Fruit fly (Drosophila melanogaster) whole organism, embryonic: ENCODE results near the gene CG14515.
A peak's percentile ranks its signal among the peaks of the same experiment; 100 is the strongest.

Experiments used
- CG13424 ChIP-seq: fragments of 200-800 bp; sonication (Bioruptor generic); optimal IDR thresholded peaks from 2 replicates; lab custom pipeline; 2019; ENCODE audit warnings: missing biosample characterization, mild to moderate bottlenecking, missing genetic modification characterization, moderate library complexity
- CG14050 ChIP-seq: fragments of 200-800 bp; sonication (Bioruptor generic); IDR thresholded peaks from 3 replicates; pipeline ENCODE4 v1.3.6; 2022; ENCODE audit warnings: missing biosample characterization, missing genetic modification characterization
- CG17359 ChIP-seq: fragments of 200-800 bp; sonication (Bioruptor generic); optimal IDR thresholded peaks from 3 replicates; lab custom pipeline; 2018; ENCODE audit warnings: missing biosample characterization, mild to moderate bottlenecking, missing genetic modification characterization, moderate library complexity
- CG2120 ChIP-seq: fragments of 200-800 bp; sonication (Bioruptor generic); optimal IDR thresholded peaks from 3 replicates; lab custom pipeline; 2016; ENCODE audit warnings: missing biosample characterization, missing genetic modification characterization
- CG30431 ChIP-seq: fragments of 200-800 bp; sonication (Bioruptor generic); optimal IDR thresholded peaks from 2 replicates; lab custom pipeline; 2017; ENCODE audit warnings: missing biosample characterization, missing genetic modification characterization
- CG31224 ChIP-seq: fragments of 200-800 bp; sonication (Bioruptor generic); IDR thresholded peaks from 2 replicates; pipeline ENCODE4 v1.3.6; 2022; ENCODE audit warnings: missing biosample characterization, missing genetic modification characterization
- CG32767 ChIP-seq: fragments of 200-800 bp; sonication (Bioruptor generic); IDR thresholded peaks from 2 replicates; pipeline ENCODE4 v1.3.6; 2022; ENCODE audit warnings: missing biosample characterization, missing genetic modification characterization
- CG33213 ChIP-seq: fragments of 200-800 bp; sonication (Bioruptor generic); optimal IDR thresholded peaks from 3 replicates; lab custom pipeline; 2016; ENCODE audit warnings: missing biosample characterization, missing genetic modification characterization
- CG33557 ChIP-seq: fragments of 200-800 bp; sonication (Bioruptor generic); optimal IDR thresholded peaks from 2 replicates; lab custom pipeline; 2019; ENCODE audit warnings: missing biosample characterization, mild to moderate bottlenecking, missing genetic modification characterization, moderate library complexity
- CG34422 ChIP-seq: fragments of 200-800 bp; sonication (Bioruptor generic); IDR thresholded peaks from 3 replicates; pipeline ENCODE4 v1.3.6; 2022; ENCODE audit warnings: missing biosample characterization, missing genetic modification characterization
- CG4854 ChIP-seq: fragments of 200-800 bp; sonication (Bioruptor generic); optimal IDR thresholded peaks from 2 replicates; lab custom pipeline; 2016; ENCODE audit warnings: missing biosample characterization, missing genetic modification characterization, inconsistent platforms
- CG7357 ChIP-seq: fragments of 200-800 bp; sonication (Bioruptor generic); IDR thresholded peaks from 3 replicates; pipeline ENCODE4 v1.3.6; 2022; ENCODE audit warnings: missing biosample characterization, missing genetic modification characterization
- CG8359 ChIP-seq: fragments of 200-800 bp; sonication (Bioruptor generic); optimal IDR thresholded peaks from 2 replicates; lab custom pipeline; 2017; ENCODE audit warnings: missing biosample characterization, mild to moderate bottlenecking, missing genetic modification characterization, borderline replicate concordance
- CG9932 ChIP-seq: fragments of 200-800 bp; sonication (Bioruptor generic); IDR thresholded peaks from 2 replicates; pipeline ENCODE4 v1.3.6; 2022; ENCODE audit warnings: missing biosample characterization, missing genetic modification characterization
- CHES-1-like ChIP-seq: fragments of 200-800 bp; sonication (Bioruptor generic); optimal IDR thresholded peaks from 2 replicates; lab custom pipeline; 2016; ENCODE audit warnings: missing biosample characterization, missing genetic modification characterization
- Camta ChIP-seq: fragments of 200-800 bp; sonication (Bioruptor generic); optimal IDR thresholded peaks from 2 replicates; lab custom pipeline; 2016; ENCODE audit warnings: missing biosample characterization, missing genetic modification characterization
- CrebB ChIP-seq: fragments of 200-800 bp; sonication (Bioruptor generic); optimal IDR thresholded peaks from 3 replicates; lab custom pipeline; 2018; ENCODE audit warnings: missing biosample characterization, mild to moderate bottlenecking, missing genetic modification characterization
- Dek ChIP-seq: fragments of 200-800 bp; sonication (Bioruptor generic); optimal IDR thresholded peaks from 3 replicates; lab custom pipeline; 2019; ENCODE audit warnings: missing biosample characterization, mild to moderate bottlenecking, missing genetic modification characterization, moderate library complexity
- Dfd ChIP-seq, 2 experiments: fragments of >200 bp; optimal IDR thresholded peaks; 2 replicates each; lab custom pipeline; 2017; ENCODE audit warnings: missing biosample characterization in 2 of 2, missing genetic modification characterization in 2 of 2
- Dip3 ChIP-seq: fragments of 200-800 bp; sonication (Bioruptor generic); optimal IDR thresholded peaks from 3 replicates; lab custom pipeline; 2016; ENCODE audit warnings: missing biosample characterization, missing genetic modification characterization
- MESR4 ChIP-seq: fragments of 200-800 bp; sonication (Bioruptor generic); optimal IDR thresholded peaks from 2 replicates; lab custom pipeline; 2018; ENCODE audit warnings: missing biosample characterization, mild to moderate bottlenecking, missing genetic modification characterization, moderate library complexity
- Mrtf ChIP-seq: fragments of 200-800 bp; sonication (Bioruptor generic); IDR thresholded peaks from 3 replicates; pipeline ENCODE4 v1.3.6; 2022; ENCODE audit warnings: missing biosample characterization, missing genetic modification characterization
- Neu2 ChIP-seq: fragments of 200-800 bp; sonication (Bioruptor generic); optimal IDR thresholded peaks from 3 replicates; lab custom pipeline; 2016; ENCODE audit warnings: missing biosample characterization, missing genetic modification characterization, borderline replicate concordance
- Oaz ChIP-seq: fragments of 200-800 bp; sonication (Bioruptor generic); IDR thresholded peaks from 2 replicates; pipeline ENCODE4 v1.3.6; 2022; ENCODE audit warnings: missing biosample characterization, missing genetic modification characterization
- Stat92E ChIP-seq, 3 experiments: fragments of >200 bp in 2 of 3; fragments of 200-800 bp in 1 of 3; sonication (Bioruptor generic) in 1 of 3; optimal IDR thresholded peaks; 2 replicates each; lab custom pipeline; 2017 to 2019; ENCODE audit warnings: missing biosample characterization in 3 of 3, missing genetic modification characterization in 3 of 3, mild to moderate bottlenecking in 1 of 3, moderate library complexity in 1 of 3
- Tbp ChIP-seq: fragments of >200 bp; optimal IDR thresholded peaks from 2 replicates; lab custom pipeline; 2018; ENCODE audit warnings: missing biosample characterization, missing genetic modification characterization
- Vsx1 ChIP-seq: fragments of 200-800 bp; sonication (Bioruptor generic); optimal IDR thresholded peaks from 2 replicates; lab custom pipeline; 2017; ENCODE audit warnings: missing biosample characterization, mild to moderate bottlenecking, missing genetic modification characterization, missing genetic modification reagents
- al ChIP-seq: fragments of 200-800 bp; sonication (Bioruptor generic); IDR thresholded peaks from 2 replicates; pipeline ENCODE4 v1.3.6; 2022; ENCODE audit warnings: missing biosample characterization, missing genetic modification characterization
- br ChIP-seq: fragments of >200 bp; optimal IDR thresholded peaks from 2 replicates; lab custom pipeline; 2017
- cas ChIP-seq: fragments of 200-800 bp; sonication (Bioruptor generic); IDR thresholded peaks from 2 replicates; pipeline ENCODE4 v1.3.6; 2022; ENCODE audit warnings: missing biosample characterization, missing genetic modification characterization
- cg ChIP-seq: fragments of 200-800 bp; sonication (Bioruptor generic); optimal IDR thresholded peaks from 3 replicates; lab custom pipeline; 2019; ENCODE audit warnings: missing biosample characterization, mild to moderate bottlenecking, missing genetic modification characterization, moderate library complexity
- crc ChIP-seq: fragments of 200-800 bp; sonication (Bioruptor generic); optimal IDR thresholded peaks from 2 replicates; lab custom pipeline; 2016; ENCODE audit warnings: missing biosample characterization, missing genetic modification characterization
- esg ChIP-seq: fragments of 200-800 bp; sonication (Bioruptor generic); conservative IDR thresholded peaks from 2 replicates; pipeline ENCODE4 v1.3.6; 2022; ENCODE audit warnings: missing biosample characterization, missing genetic modification characterization
- eve ChIP-seq, 2 experiments: fragments of >200 bp; optimal IDR thresholded peaks; 2 replicates each; lab custom pipeline; 2017; ENCODE audit warnings: missing biosample characterization in 2 of 2, missing genetic modification characterization in 2 of 2
- ewg ChIP-seq: fragments of 200-800 bp; sonication (Bioruptor generic); optimal IDR thresholded peaks from 3 replicates; lab custom pipeline; 2017; ENCODE audit warnings: mild to moderate bottlenecking, missing biosample characterization, missing genetic modification reagents, missing genetic modification characterization
- fru ChIP-seq: fragments of >200 bp; optimal IDR thresholded peaks from 2 replicates; lab custom pipeline; 2017
- h ChIP-seq: fragments of >200 bp; optimal IDR thresholded peaks from 2 replicates; lab custom pipeline; 2017
- klu ChIP-seq: fragments of 200-800 bp; sonication (Bioruptor generic); IDR thresholded peaks from 2 replicates; pipeline ENCODE4 v1.3.6; 2022; ENCODE audit warnings: missing biosample characterization, missing genetic modification characterization
- nau ChIP-seq: fragments of 200-800 bp; sonication (Bioruptor generic); optimal IDR thresholded peaks from 3 replicates; lab custom pipeline; 2017; ENCODE audit warnings: missing biosample characterization, mild to moderate bottlenecking, missing genetic modification characterization, missing genetic modification reagents
- pan ChIP-seq, 4 experiments: fragments of >200 bp in 3 of 4; fragments of 200-800 bp in 1 of 4; sonication (Bioruptor generic) in 1 of 4; optimal IDR thresholded peaks in 3 of 4; IDR thresholded peaks in 1 of 4; 2 replicates each; pipeline versions ENCODE4 v1.3.6 to Lab custom; 2017 to 2022; ENCODE audit warnings: missing biosample characterization in 2 of 4, missing genetic modification characterization in 2 of 4, mixed read lengths in 1 of 4
- pho ChIP-seq: fragments of 200-800 bp; sonication (Bioruptor generic); optimal IDR thresholded peaks from 2 replicates; lab custom pipeline; 2016; ENCODE audit warnings: missing biosample characterization, missing genetic modification characterization
- pzg ChIP-seq: fragments of 200-800 bp; sonication (Bioruptor generic); optimal IDR thresholded peaks from 3 replicates; lab custom pipeline; 2018; ENCODE audit warnings: missing biosample characterization, mild to moderate bottlenecking, missing genetic modification characterization, moderate library complexity
- run ChIP-seq: fragments of 200-800 bp; sonication (Bioruptor generic); optimal IDR thresholded peaks from 3 replicates; lab custom pipeline; 2018; ENCODE audit warnings: missing biosample characterization, mild to moderate bottlenecking, missing genetic modification characterization
- sd ChIP-seq: fragments of 200-800 bp; sonication (Bioruptor generic); optimal IDR thresholded peaks from 3 replicates; lab custom pipeline; 2018; ENCODE audit warnings: missing biosample characterization, mild to moderate bottlenecking, missing genetic modification characterization, moderate library complexity
- slou ChIP-seq: fragments of 200-800 bp; sonication (Bioruptor generic); optimal IDR thresholded peaks from 3 replicates; lab custom pipeline; 2016; ENCODE audit warnings: missing biosample characterization, missing genetic modification characterization
- stwl ChIP-seq: fragments of 200-800 bp; sonication (Bioruptor generic); optimal IDR thresholded peaks from 3 replicates; lab custom pipeline; 2018; ENCODE audit warnings: missing biosample characterization, mild to moderate bottlenecking, missing genetic modification characterization, moderate library complexity
- tna ChIP-seq: fragments of 200-800 bp; sonication (Bioruptor generic); IDR thresholded peaks from 2 replicates; pipeline ENCODE4 v1.3.6; 2022; ENCODE audit warnings: missing biosample characterization, missing genetic modification characterization; ENCODE audit not compliant: partially characterized antibody
- zfh1 ChIP-seq: fragments of 200-800 bp; sonication (Bioruptor generic); IDR thresholded peaks from 3 replicates; pipeline ENCODE4 v1.3.6; 2022; ENCODE audit warnings: missing biosample characterization, missing genetic modification characterization

CG14515 gene

DNA sequence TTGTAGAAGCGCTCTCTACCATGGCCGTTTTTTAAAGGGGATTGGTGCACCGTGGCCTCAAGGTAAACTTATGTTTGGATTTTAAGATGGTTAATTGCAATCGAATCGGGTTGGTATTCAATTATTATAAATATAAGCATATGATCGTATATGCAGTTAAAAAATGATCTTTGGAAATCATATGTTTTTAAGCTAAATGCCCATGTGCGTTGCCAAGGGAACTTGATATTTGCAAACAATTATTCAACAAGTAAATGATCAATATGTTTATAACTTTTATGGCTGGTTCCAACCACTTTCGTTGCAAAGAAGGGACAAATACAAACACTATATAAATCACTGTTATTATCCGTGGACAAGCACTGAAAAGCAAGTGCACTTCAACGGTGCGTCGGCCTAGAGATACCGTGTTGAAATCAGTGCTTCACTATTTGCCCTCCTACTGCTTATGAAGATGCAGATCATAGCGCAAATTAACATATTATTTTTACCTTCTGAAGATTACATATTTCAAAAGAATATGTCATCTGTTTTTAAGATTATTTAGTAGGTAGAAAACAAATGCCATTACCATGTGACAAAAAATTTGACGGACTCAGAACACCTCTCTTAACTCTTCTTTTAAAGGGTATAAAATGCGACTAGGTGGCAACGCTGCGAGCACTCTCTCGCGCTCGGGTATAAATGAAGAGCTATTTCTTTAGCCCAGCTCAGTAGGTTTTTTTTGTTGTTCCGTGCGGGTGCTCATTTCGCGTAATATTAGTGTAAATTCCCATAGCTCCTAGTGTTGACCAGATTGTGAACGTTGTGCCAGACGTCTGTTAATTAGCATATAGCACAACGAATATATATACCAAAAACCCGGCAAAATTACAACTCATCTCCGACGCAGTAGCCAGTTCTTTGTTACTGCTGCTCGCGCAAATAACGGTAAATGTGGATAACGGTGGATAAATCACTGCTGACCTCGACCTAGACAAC lies 39.6 kb upstream of the CG14515 start, which contains the start of gene rdog (continued):
- TF ChIP-seq CG14050 (GFP tag; lab: Robert Waterston, UW): peak; percentile 41; the same call in 1 of the 3 replicates
- TF ChIP-seq pho (GFP tag; lab: Kevin White, UChicago): peak; percentile 83
- peak; percentile 62 for TF ChIP-seq CG30431 (GFP tag; lab: Kevin White, UChicago)
- peak; percentile 20 for TF ChIP-seq pzg (GFP tag; lab: Kevin White, UChicago)
- peak; percentile 88 for TF ChIP-seq CG2120 (GFP tag; lab: Kevin White, UChicago)
- TF ChIP-seq CG17359: peak; percentile 61
- TF ChIP-seq Mrtf (GFP tag; lab: Robert Waterston, UW): peak; percentile 35; the same call in 1 of the 3 replicates
- peak in 1 of 2 experiments; percentile 85 for TF ChIP-seq pan (optimal IDR thresholded peaks at IDR 0.05; lab: Kevin White, UChicago)
- TF ChIP-seq pan (GFP tag; optimal IDR thresholded peaks at IDR 0.05 in 1 of 2, IDR thresholded peaks at IDR 0.05 in 1 of 2): peak; percentile 47 to 81
- TF ChIP-seq esg (GFP tag; lab: Robert Waterston, UW): peak; percentile 43; the same call in 1 of the 2 replicates
- TF ChIP-seq Camta: peak; percentile 87
- no peak for TF ChIP-seq cas (GFP tag; lab: Robert Waterston, UW)
- TF ChIP-seq CG13424 (tag; lab: Kevin White, UChicago): peak; percentile 77
- peak; percentile 56 for TF ChIP-seq CG9932 (GFP tag; lab: Robert Waterston, UW)
- peak in 1 of 3 experiments; percentile 89 for TF ChIP-seq Stat92E (GFP tag; optimal IDR thresholded peaks at IDR 0.05; lab: Kevin White, UChicago)
- peak; percentile 68 for TF ChIP-seq CrebB (tag; lab: Kevin White, UChicago)
- no peak; the same call in 1 of the 2 replicates for TF ChIP-seq CG31224 (GFP tag; lab: Robert Waterston, UW)
- peak; percentile 37 for TF ChIP-seq ewg (GFP tag; lab: Kevin White, UChicago)
- no peak for TF ChIP-seq Dfd (GFP tag; optimal IDR thresholded peaks at IDR 0.05; lab: Kevin White, UChicago)
- TF ChIP-seq CG32767 (GFP tag; lab: Robert Waterston, UW): peak; percentile 65; the same call in 1 of the 2 replicates
- peak; percentile 6 for TF ChIP-seq slou
- peak; percentile 74 for TF ChIP-seq CG4854
- TF ChIP-seq CG7357: peak; percentile 56; the same call in 2 of the 3 replicates
- TF ChIP-seq h: no peak
- TF ChIP-seq MESR4 (GFP tag; lab: Kevin White, UChicago): peak; percentile 3
- TF ChIP-seq Neu2: peak; percentile 2
- TF ChIP-seq nau (GFP tag; lab: Kevin White, UChicago): peak; percentile 75
- TF ChIP-seq CG8359 (GFP tag; lab: Kevin White, UChicago): peak; percentile 28
- TF ChIP-seq sd: peak; percentile 48
- no peak for TF ChIP-seq Vsx1 (GFP tag; lab: Kevin White, UChicago)
- peak; percentile 58 for TF ChIP-seq crc
- TF ChIP-seq CG33213 (GFP tag; lab: Kevin White, UChicago): peak; percentile 72
- peak; percentile 79 for TF ChIP-seq CHES-1-like (GFP tag; lab: Kevin White, UChicago)
- TF ChIP-seq tna (GFP tag; lab: Robert Waterston, UW): no peak
- peak; percentile 27; the same call in 1 of the 2 replicates for TF ChIP-seq al (GFP tag; lab: Robert Waterston, UW)
- peak; percentile 48 for TF ChIP-seq stwl (tag; lab: Kevin White, UChicago)
- peak; percentile 50; the same call in 1 of the 3 replicates for TF ChIP-seq zfh1 (GFP tag; lab: Robert Waterston, UW)
- TF ChIP-seq Oaz (GFP tag; lab: Robert Waterston, UW): no peak
- TF ChIP-seq cg (GFP tag; lab: Kevin White, UChicago): no peak
- peak; percentile 39 for TF ChIP-seq run (tag; lab: Kevin White, UChicago)
- TF ChIP-seq CG33557 (GFP tag; lab: Kevin White, UChicago): peak; percentile 81
- TF ChIP-seq fru (lab: Kevin White, UChicago): no peak
- TF ChIP-seq br: no peak
- peak; percentile 65 for TF ChIP-seq Dek
- TF ChIP-seq eve (GFP tag; optimal IDR thresholded peaks at IDR 0.05; lab: Kevin White, UChicago): no peak
- peak; percentile 68; the same call in 1 of the 2 replicates for TF ChIP-seq klu
- TF ChIP-seq CG34422: no peak
- TF ChIP-seq Dip3 (GFP tag; lab: Kevin White, UChicago): peak; percentile 80
- TF ChIP-seq Tbp (GFP tag; lab: Kevin White, UChicago): no peak
